Fruit fly (Drosophila melanogaster) whole organism, adult: ENCODE results near the gene CG11842.

Experiments
- CG14711 ChIP-seq: fragments of 200-800 bp; sonication (Bioruptor generic); optimal IDR thresholded peaks from 2 replicates; lab custom pipeline; 2018; ENCODE audit warnings: missing biosample characterization, mild to moderate bottlenecking, missing genetic modification characterization, moderate library complexity
- CG33017 ChIP-seq: fragments of 200-800 bp; sonication (Bioruptor generic); optimal IDR thresholded peaks from 2 replicates; lab custom pipeline; 2018; ENCODE audit warnings: missing biosample characterization, mild to moderate bottlenecking, missing genetic modification characterization, moderate library complexity
- CG5204 ChIP-seq: fragments of 200-800 bp; sonication (Bioruptor generic); optimal IDR thresholded peaks from 2 replicates; lab custom pipeline; 2016; ENCODE audit warnings: missing biosample characterization, missing genetic modification characterization
- CG7101 ChIP-seq: fragments of 200-800 bp; sonication (Bioruptor generic); optimal IDR thresholded peaks from 2 replicates; lab custom pipeline; 2018; ENCODE audit warnings: missing biosample characterization, mild to moderate bottlenecking, missing genetic modification characterization, moderate library complexity
- Clk ChIP-seq: fragments of 200-800 bp; sonication (Bioruptor generic); optimal IDR thresholded peaks from 2 replicates; lab custom pipeline; 2017; ENCODE audit warnings: missing biosample characterization, missing genetic modification characterization
- Mnt ChIP-seq: fragments of 200-800 bp; sonication (Bioruptor generic); optimal IDR thresholded peaks from 2 replicates; lab custom pipeline; 2016; ENCODE audit warnings: missing biosample characterization, mild to moderate bottlenecking, missing genetic modification characterization
- bab1 ChIP-seq: fragments of 200-800 bp; sonication (Bioruptor generic); optimal IDR thresholded peaks from 3 replicates; lab custom pipeline; 2019; ENCODE audit warnings: missing biosample characterization, mild to moderate bottlenecking, missing genetic modification characterization, moderate library complexity
- cic ChIP-seq: fragments of 200-800 bp; sonication (Bioruptor generic); optimal IDR thresholded peaks from 2 replicates; lab custom pipeline; 2017; ENCODE audit warnings: missing biosample characterization, mild to moderate bottlenecking, missing genetic modification characterization, moderate library complexity
- cnc ChIP-seq, 2 experiments: fragments of >200 bp; optimal IDR thresholded peaks; 2 replicates each; lab custom pipeline; 2017
- tj ChIP-seq: fragments of 200-800 bp; sonication (Bioruptor generic); optimal IDR thresholded peaks from 3 replicates; lab custom pipeline; 2017; ENCODE audit warnings: missing biosample characterization, mild to moderate bottlenecking, missing genetic modification characterization, moderate library complexity
- toe ChIP-seq: fragments of 200-800 bp; sonication (Bioruptor generic); optimal IDR thresholded peaks from 2 replicates; lab custom pipeline; 2016; ENCODE audit warnings: missing biosample characterization, missing genetic modification characterization

Gene CG11842

DNA sequence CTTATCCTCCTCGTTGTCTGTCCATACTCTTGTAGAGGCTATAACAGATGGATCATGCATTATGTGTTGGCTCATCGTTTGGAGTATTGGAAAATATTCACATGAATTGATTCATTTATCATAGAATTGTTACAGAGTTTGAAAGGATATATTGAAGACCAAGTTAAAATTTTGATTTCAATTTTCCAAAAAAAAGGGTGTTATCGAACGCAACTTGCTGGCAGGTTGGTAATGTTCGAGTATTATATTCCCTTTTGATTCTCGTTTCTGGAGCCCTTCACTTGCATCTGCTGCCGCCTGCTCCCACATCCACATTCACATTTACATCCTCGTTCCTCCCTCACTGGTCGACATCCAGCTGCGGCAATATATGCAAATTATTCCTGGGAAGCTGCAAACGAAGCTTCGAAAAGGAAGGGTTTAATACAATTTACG, 43.5 kb downstream of the CG11842 start:
- TF ChIP-seq cic (GFP tag; lab: Kevin White, UChicago) (no peak), CG14711 (tag; lab: Kevin White, UChicago) (no peak), bab1 (GFP tag; lab: Kevin White, UChicago) (no peak), cnc (optimal IDR thresholded peaks at IDR 0.05; lab: Kevin White, UChicago) (no peak), CG5204 (no peak)

DNA sequence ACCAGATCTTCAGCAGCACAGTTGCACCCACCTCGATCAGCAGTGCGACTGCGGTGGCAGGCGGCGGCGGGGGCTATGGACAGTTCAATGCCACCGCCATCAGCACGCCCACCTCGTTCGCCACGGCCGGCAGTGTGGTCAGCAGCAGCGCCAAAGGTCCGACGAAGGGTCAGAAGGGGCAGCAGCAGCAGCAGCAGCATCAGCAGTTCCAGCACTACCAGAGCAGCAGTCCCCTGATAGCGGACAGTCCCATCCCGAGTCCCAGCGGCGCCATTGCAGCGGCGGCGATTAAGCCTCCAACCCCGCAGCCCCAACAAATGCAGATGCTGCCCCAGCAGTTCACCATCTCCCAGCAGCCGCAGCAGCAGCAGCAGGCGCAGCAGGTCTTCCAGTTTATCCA, 45.5 kb downstream of the CG11842 start:
- no peak for TF ChIP-seq Mnt
- TF ChIP-seq tj = no peak
- TF ChIP-seq toe (GFP tag; lab: Kevin White, UChicago) = no peak

- TF ChIP-seq bab1 (GFP tag; lab: Kevin White, UChicago) = no peak
- TF ChIP-seq CG5204 = no peak
- TF ChIP-seq CG33017 (tag; lab: Kevin White, UChicago) = no peak
- TF ChIP-seq Clk = no peak
- no peak for TF ChIP-seq CG7101 (tag; lab: Kevin White, UChicago)
- no peak for TF ChIP-seq CG14711 (tag; lab: Kevin White, UChicago)
- no peak for TF ChIP-seq Mnt
Observed at dm6 chr3R:29103227-29103626, 50.7 kb downstream of the CG11842 start.
